Fruit fly (Drosophila melanogaster) Kc167 (cell line): ENCODE measurements around the gene CG45218.

Experiments used
- Myc ChIP-seq: fragments of >200 bp; optimal IDR thresholded peaks from 2 replicates; lab custom pipeline; 2017; ENCODE audit warnings: missing external identifiers
- Sin3A ChIP-seq: fragments of >200 bp; optimal IDR thresholded peaks from 2 replicates; lab custom pipeline; 2018; ENCODE audit warnings: missing external identifiers
- h ChIP-seq: fragments of >200 bp; optimal IDR thresholded peaks from 3 replicates; lab custom pipeline; 2018; ENCODE audit warnings: missing external identifiers
- insv ChIP-seq: fragments of >200 bp; optimal IDR thresholded peaks from 3 replicates; lab custom pipeline; 2018; ENCODE audit warnings: missing external identifiers
- psq ChIP-seq: fragments of >200 bp; optimal IDR thresholded peaks from 2 replicates; lab custom pipeline; 2017; ENCODE audit warnings: missing external identifiers
- ttk ChIP-seq: sonication (Bioruptor generic); optimal IDR thresholded peaks from 2 replicates; lab custom pipeline; 2017; ENCODE audit warnings: missing external identifiers

CG45218 gene

dm6 chr3R:15286024-15286692 is 4.4 kb downstream of the CG45218 start:
- TF ChIP-seq psq (no peak), Myc (no peak), Sin3A (no peak), h (no peak), insv (lab: Kevin White, UChicago) (no peak), ttk (lab: Kevin White, UChicago) (no peak)

- no peak for TF ChIP-seq Sin3A
- no peak for TF ChIP-seq Myc
- TF ChIP-seq psq: no peak
- no peak for TF ChIP-seq ttk (lab: Kevin White, UChicago)
- TF ChIP-seq h: no peak
- TF ChIP-seq insv (lab: Kevin White, UChicago): no peak
These were observed 7.4 kb downstream of the CG45218 start for dm6 chr3R:15282982-15283809.

- TF ChIP-seq Sin3A (no peak), h (no peak), insv (lab: Kevin White, UChicago) (no peak), ttk (lab: Kevin White, UChicago) (no peak), psq (no peak), Myc (no peak)
These were observed 8.3 kb downstream of the CG45218 start for dm6 chr3R:15282326-15282725.

- no peak for TF ChIP-seq psq
- no peak for TF ChIP-seq Myc
- no peak for TF ChIP-seq Sin3A
- TF ChIP-seq insv (lab: Kevin White, UChicago): no peak
- TF ChIP-seq ttk (lab: Kevin White, UChicago): no peak
- no peak for TF ChIP-seq h
These were observed 9.2 kb downstream of the CG45218 start for dm6 chr3R:15281335-15281963.

- TF ChIP-seq ttk (lab: Kevin White, UChicago) (no peak), psq (no peak), insv (lab: Kevin White, UChicago) (no peak), h (no peak), Myc (no peak), Sin3A (no peak)
These were observed 9.8 kb downstream of the CG45218 start for dm6 chr3R:15280619-15281334.

dm6 chr3R:15277926-15278869 is 12.4 kb downstream of the CG45218 start, which contains the start of the genes MRG15 and Tm1:
TSS of gene MRG15 (minus strand) at chr3R:15278109.
TSS of gene Tm1 (plus strand) at chr3R:15278220.
- TF ChIP-seq ttk (lab: Kevin White, UChicago) (no peak), Myc (no peak), insv (lab: Kevin White, UChicago) (no peak), Sin3A (no peak), h (no peak), psq (no peak)

- TF ChIP-seq insv (lab: Kevin White, UChicago) (no peak), Sin3A (no peak), Myc (no peak), ttk (lab: Kevin White, UChicago) (no peak), h (no peak), psq (no peak)
These were observed 15.4 kb downstream of the CG45218 start, which contains the start of the genes Cp190 and CG4338 for dm6 chr3R:15275158-15275623. TSS of gene Cp190 (minus strand) at chr3R:15275241. TSS of gene CG4338 (plus strand) at chr3R:15275522.

dm6 chr3R:15268856-15269255 is 21.7 kb downstream of the CG45218 start:
- TF ChIP-seq h (no peak), insv (lab: Kevin White, UChicago) (no peak), psq (no peak), Myc (no peak), Sin3A (no peak), ttk (lab: Kevin White, UChicago) (no peak)

dm6 chr3R:15268426-15268825 is 22.2 kb downstream of the CG45218 start, which contains the start of the genes CG14864 and Zip88E:
TSS of gene CG14864 (minus strand) at chr3R:15268538.
TSS of gene Zip88E (plus strand) at chr3R:15268662.
- TF ChIP-seq insv (lab: Kevin White, UChicago) (no peak), h (no peak), Myc (no peak), psq (no peak), Sin3A (no peak), ttk (lab: Kevin White, UChicago) (no peak)

dm6 chr3R:15265406-15266040 is 25.1 kb downstream of the CG45218 start, which contains the start of gene ATPsynO:
TSS of gene ATPsynO (plus strand) at chr3R:15265591.
- TF ChIP-seq Myc: no peak
- no peak for TF ChIP-seq h
- TF ChIP-seq psq: no peak
- no peak for TF ChIP-seq ttk (lab: Kevin White, UChicago)
- TF ChIP-seq insv (lab: Kevin White, UChicago): no peak
- no peak for TF ChIP-seq Sin3A

- TF ChIP-seq ttk (lab: Kevin White, UChicago) (no peak), insv (lab: Kevin White, UChicago) (no peak), h (no peak), psq (no peak), Myc (no peak), Sin3A (no peak)
These were observed 26.7 kb downstream of the CG45218 start for dm6 chr3R:15263946-15264345.
